Worm (Caenorhabditis elegans) whole organism, mixed stage, embryonic: ENCODE measurements around the gene F44E7.3.

Source experiments
- blmp-1 ChIP-seq: fragments of 150-350 bp; optimal IDR thresholded peaks from 2 replicates; lab custom pipeline; 2014; ENCODE audit warnings: missing biosample characterization, missing genetic modification characterization
- ces-1 ChIP-seq: fragments of 150-350 bp; optimal IDR thresholded peaks from 2 replicates; lab custom pipeline; 2014; ENCODE audit warnings: missing biosample characterization, missing genetic modification reagents, missing genetic modification characterization
- elt-3 ChIP-seq: fragments of 150-350 bp; optimal IDR thresholded peaks from 2 replicates; lab custom pipeline; 2014; ENCODE audit warnings: missing biosample characterization, missing genetic modification characterization
- hlh-1 ChIP-seq: fragments of 150-350 bp; optimal IDR thresholded peaks from 2 replicates; lab custom pipeline; 2014; ENCODE audit warnings: missing biosample characterization, missing genetic modification reagents, missing genetic modification characterization
- mls-2 ChIP-seq: sonication (generic microtip); optimal IDR thresholded peaks from 2 replicates; lab custom pipeline; 2016; ENCODE audit warnings: mild to moderate bottlenecking, missing genetic modification characterization, moderate library complexity, missing compliant biosample characterization
- nhr-2 ChIP-seq: fragments of 150-350 bp; optimal IDR thresholded peaks from 2 replicates; lab custom pipeline; 2014; ENCODE audit warnings: missing biosample characterization, missing genetic modification characterization
- nhr-237 ChIP-seq: fragments of 150-350 bp; optimal IDR thresholded peaks from 2 replicates; lab custom pipeline; 2014; ENCODE audit warnings: missing biosample characterization, missing genetic modification characterization
- nhr-76 ChIP-seq: sonication (generic microtip); optimal IDR thresholded peaks from 2 replicates; lab custom pipeline; 2017; ENCODE audit warnings: missing biosample characterization, missing genetic modification characterization
- pha-4 ChIP-seq: fragments of 150-350 bp; optimal IDR thresholded peaks from 2 replicates; lab custom pipeline; 2018; ENCODE audit warnings: missing biosample characterization, missing genetic modification reagents, missing genetic modification characterization
- sptf-1 ChIP-seq: sonication (generic microtip); optimal IDR thresholded peaks from 2 replicates; lab custom pipeline; 2017; ENCODE audit warnings: mild to moderate bottlenecking, missing genetic modification characterization, moderate library complexity, missing compliant biosample characterization
- unc-39 ChIP-seq: fragments of 150-350 bp; optimal IDR thresholded peaks from 2 replicates; lab custom pipeline; 2014; ENCODE audit warnings: missing biosample characterization, missing genetic modification characterization
- unc-62 ChIP-seq: fragments of 150-350 bp; optimal IDR thresholded peaks from 2 replicates; lab custom pipeline; 2014; ENCODE audit warnings: missing biosample characterization, missing genetic modification reagents, missing genetic modification characterization
- zip-8 ChIP-seq: fragments of 150-350 bp; optimal IDR thresholded peaks from 2 replicates; lab custom pipeline; 2014; ENCODE audit warnings: missing biosample characterization, missing genetic modification characterization
- ztf-11 ChIP-seq: fragments of 150-350 bp; optimal IDR thresholded peaks from 2 replicates; lab custom pipeline; 2014; ENCODE audit warnings: missing biosample characterization, missing genetic modification characterization

- TF ChIP-seq unc-39 (tag; lab: Kevin White, UChicago) (no peak), nhr-237 (no peak), unc-62 (GFP tag; lab: Kevin White, UChicago) (no peak), nhr-2 (tag; lab: Kevin White, UChicago) (no peak), sptf-1 (tag; lab: Kevin White, UChicago) (no peak), zip-8 (tag; lab: Kevin White, UChicago) (no peak), mls-2 (tag; lab: Kevin White, UChicago) (no peak), blmp-1 (tag; lab: Kevin White, UChicago) (no peak), ztf-11 (tag; lab: Kevin White, UChicago) (no peak), ces-1 (GFP tag; lab: Kevin White, UChicago) (no peak), hlh-1 (tag; lab: Kevin White, UChicago) (no peak), pha-4 (tag; lab: Kevin White, UChicago) (no peak), elt-3 (tag; lab: Kevin White, UChicago) (no peak), nhr-76 (tag; lab: Kevin White, UChicago) (no peak)
Measured at ce11 chrV:5753432-5753831, 18.3 kb upstream of the F44E7.3 start, which contains the start of gene pgph-1.
